Fruit fly (Drosophila melanogaster) whole organism, embryonic: ENCODE data around the gene CG17097.

Experiments used
- Ada2b ChIP-seq: fragments of 200-800 bp; sonication (Bioruptor generic); IDR thresholded peaks from 2 replicates; pipeline ENCODE4 v1.3.6; 2022; ENCODE audit warnings: missing biosample characterization, missing genetic modification characterization
- B-H2 ChIP-seq: fragments of 200-800 bp; sonication (Bioruptor generic); optimal IDR thresholded peaks from 2 replicates; lab custom pipeline; 2018; ENCODE audit warnings: missing biosample characterization, mild to moderate bottlenecking, missing genetic modification characterization
- C15 ChIP-seq: fragments of 200-800 bp; sonication (Bioruptor generic); IDR thresholded peaks from 3 replicates; pipeline ENCODE4 v1.3.6; 2022; ENCODE audit warnings: missing biosample characterization, missing genetic modification characterization
- CG10979 ChIP-seq: fragments of 200-800 bp; sonication (Bioruptor generic); optimal IDR thresholded peaks from 2 replicates; lab custom pipeline; 2018; ENCODE audit warnings: missing biosample characterization, mild to moderate bottlenecking, missing genetic modification characterization, moderate library complexity
- CG11696 ChIP-seq: fragments of 200-800 bp; sonication (Bioruptor generic); IDR thresholded peaks from 2 replicates; pipeline ENCODE4 v1.3.6; 2022; ENCODE audit warnings: missing biosample characterization, missing genetic modification characterization
- CG13775 ChIP-seq: fragments of 200-800 bp; sonication (Bioruptor generic); optimal IDR thresholded peaks from 3 replicates; lab custom pipeline; 2017; ENCODE audit warnings: missing biosample characterization, mild to moderate bottlenecking, missing genetic modification characterization
- CG14050 ChIP-seq: fragments of 200-800 bp; sonication (Bioruptor generic); IDR thresholded peaks from 3 replicates; pipeline ENCODE4 v1.3.6; 2022; ENCODE audit warnings: missing biosample characterization, missing genetic modification characterization
- CG14667 ChIP-seq: fragments of 200-800 bp; sonication (Bioruptor generic); IDR thresholded peaks from 2 replicates; pipeline ENCODE4 v1.3.6; 2022; ENCODE audit warnings: missing biosample characterization, missing genetic modification characterization
- CG15696 ChIP-seq: fragments of 200-800 bp; sonication (Bioruptor generic); optimal IDR thresholded peaks from 2 replicates; lab custom pipeline; 2019; ENCODE audit warnings: missing biosample characterization, mild to moderate bottlenecking, missing genetic modification characterization, moderate library complexity
- CG17359 ChIP-seq: fragments of 200-800 bp; sonication (Bioruptor generic); optimal IDR thresholded peaks from 3 replicates; lab custom pipeline; 2018; ENCODE audit warnings: missing biosample characterization, mild to moderate bottlenecking, missing genetic modification characterization, moderate library complexity
- CG18476 ChIP-seq: fragments of 200-800 bp; sonication (Bioruptor generic); optimal IDR thresholded peaks from 2 replicates; lab custom pipeline; 2016; ENCODE audit warnings: missing biosample characterization, mild to moderate bottlenecking, missing genetic modification characterization
- CG31365 ChIP-seq: fragments of 200-800 bp; sonication (Bioruptor generic); optimal IDR thresholded peaks from 2 replicates; lab custom pipeline; 2018; ENCODE audit warnings: missing biosample characterization, mild to moderate bottlenecking, missing genetic modification characterization
- CG32767 ChIP-seq: fragments of 200-800 bp; sonication (Bioruptor generic); IDR thresholded peaks from 2 replicates; pipeline ENCODE4 v1.3.6; 2022; ENCODE audit warnings: missing biosample characterization, missing genetic modification characterization
- CG3281 ChIP-seq: fragments of 200-800 bp; sonication (Bioruptor generic); optimal IDR thresholded peaks from 3 replicates; lab custom pipeline; 2017; ENCODE audit warnings: missing biosample characterization, mild to moderate bottlenecking, missing genetic modification characterization
- CG33213 ChIP-seq: fragments of 200-800 bp; sonication (Bioruptor generic); optimal IDR thresholded peaks from 3 replicates; lab custom pipeline; 2016; ENCODE audit warnings: missing biosample characterization, missing genetic modification characterization
- CG3726 ChIP-seq: fragments of 200-800 bp; sonication (Bioruptor generic); IDR thresholded peaks from 3 replicates; pipeline ENCODE4, ENCODE4 v1.3.6; 2022; ENCODE audit warnings: missing biosample characterization, missing genetic modification characterization
- CG3838 ChIP-seq: fragments of 200-800 bp; sonication (Bioruptor generic); optimal IDR thresholded peaks from 3 replicates; lab custom pipeline; 2016; ENCODE audit warnings: missing biosample characterization, missing genetic modification characterization
- CG3847 ChIP-seq: fragments of 200-800 bp; sonication (Bioruptor generic); IDR thresholded peaks from 2 replicates; pipeline ENCODE4 v1.3.6; 2022; ENCODE audit warnings: missing biosample characterization, missing genetic modification characterization
- CG4360 ChIP-seq: fragments of 200-800 bp; sonication (Bioruptor generic); IDR thresholded peaks from 2 replicates; pipeline ENCODE4 v1.3.6; 2022; ENCODE audit warnings: missing biosample characterization, missing genetic modification characterization
- CG6689 ChIP-seq: fragments of 200-800 bp; sonication (Bioruptor generic); IDR thresholded peaks from 2 replicates; pipeline ENCODE4 v1.3.6; 2022; ENCODE audit warnings: missing biosample characterization, missing genetic modification characterization
- CG6854 ChIP-seq: fragments of 200-800 bp; sonication (Bioruptor generic); optimal IDR thresholded peaks from 3 replicates; lab custom pipeline; 2017; ENCODE audit warnings: missing biosample characterization, mild to moderate bottlenecking, missing genetic modification characterization
- CG7372 ChIP-seq: fragments of 200-800 bp; sonication (Bioruptor generic); IDR thresholded peaks from 2 replicates; pipeline ENCODE4 v1.3.6; 2022; ENCODE audit warnings: missing biosample characterization, missing genetic modification characterization
- CG8924 ChIP-seq: fragments of 200-800 bp; optimal IDR thresholded peaks from 3 replicates; lab custom pipeline; 2019; ENCODE audit warnings: missing biosample characterization, mild to moderate bottlenecking, missing genetic modification characterization, moderate library complexity
- CoRest ChIP-seq: fragments of 200-800 bp; sonication (Bioruptor generic); optimal IDR thresholded peaks from 3 replicates; lab custom pipeline; 2018; ENCODE audit warnings: missing biosample characterization, mild to moderate bottlenecking, missing genetic modification characterization, moderate library complexity
- Dip2 ChIP-seq: fragments of 200-800 bp; sonication (Bioruptor generic); IDR thresholded peaks from 2 replicates; pipeline ENCODE4 v1.3.6; 2022; ENCODE audit warnings: missing biosample characterization, missing genetic modification characterization
- Dll ChIP-seq: fragments of 200-800 bp; sonication (Bioruptor generic); IDR thresholded peaks from 4 replicates; pipeline ENCODE4 v1.3.6; 2022; ENCODE audit warnings: missing biosample characterization, missing genetic modification characterization; ENCODE audit not compliant: partially characterized antibody
- Ets65A ChIP-seq: fragments of 200-800 bp; sonication (Bioruptor generic); peaks from one replicate; lab custom pipeline; 2016; ENCODE audit warnings: missing biosample characterization, missing genetic modification characterization
- Ets97D ChIP-seq: fragments of 200-800 bp; sonication (Bioruptor generic); optimal IDR thresholded peaks from 3 replicates; lab custom pipeline; 2016; ENCODE audit warnings: missing biosample characterization, missing genetic modification characterization
- H2.0 ChIP-seq: fragments of 200-800 bp; sonication (Bioruptor generic); IDR thresholded peaks from 2 replicates; pipeline ENCODE4 v1.3.6; 2022; ENCODE audit warnings: missing biosample characterization, missing genetic modification characterization
- HLH54F ChIP-seq: fragments of 200-800 bp; sonication (Bioruptor generic); optimal IDR thresholded peaks from 3 replicates; lab custom pipeline; 2016; ENCODE audit warnings: missing biosample characterization, missing genetic modification characterization
- Hr51 ChIP-seq, 2 experiments: fragments of 200-800 bp; sonication (Bioruptor generic); optimal IDR thresholded peaks; 2 replicates in 1 of 2; 3 replicates in 1 of 2; lab custom pipeline; 2016 to 2018; ENCODE audit warnings: missing biosample characterization in 2 of 2, missing genetic modification characterization in 2 of 2, mild to moderate bottlenecking in 1 of 2, moderate library complexity in 1 of 2
- Hr78 ChIP-seq, 2 experiments: fragments of 200-800 bp in 1 of 2; fragments of >200 bp in 1 of 2; sonication (Bioruptor generic) in 1 of 2; optimal IDR thresholded peaks; 2 replicates each; lab custom pipeline; 2017 to 2019; ENCODE audit warnings: missing biosample characterization in 2 of 2, missing genetic modification characterization in 2 of 2, mild to moderate bottlenecking in 1 of 2, moderate library complexity in 1 of 2
- MBD-R2 ChIP-seq: fragments of 200-800 bp; sonication (Bioruptor generic); IDR thresholded peaks from 2 replicates; pipeline ENCODE4 v1.3.6; 2022; ENCODE audit warnings: missing biosample characterization, missing genetic modification characterization
- Neu2 ChIP-seq: fragments of 200-800 bp; sonication (Bioruptor generic); optimal IDR thresholded peaks from 3 replicates; lab custom pipeline; 2016; ENCODE audit warnings: missing biosample characterization, missing genetic modification characterization, borderline replicate concordance
- Opbp ChIP-seq: fragments of 200-800 bp; sonication (Bioruptor generic); IDR thresholded peaks from 3 replicates; pipeline ENCODE4 v1.3.6; 2022; ENCODE audit warnings: missing biosample characterization, missing genetic modification characterization; ENCODE audit not compliant: partially characterized antibody
- Optix ChIP-seq: fragments of 200-800 bp; sonication (Bioruptor generic); IDR thresholded peaks from 3 replicates; pipeline ENCODE4 v1.3.6; 2022; ENCODE audit warnings: missing biosample characterization, missing genetic modification characterization
- Ptx1 ChIP-seq: fragments of 200-800 bp; sonication (Bioruptor generic); IDR thresholded peaks from 2 replicates; pipeline ENCODE4 v1.3.6; 2022; ENCODE audit warnings: missing biosample characterization, missing genetic modification characterization
- aop ChIP-seq: fragments of 200-800 bp; sonication (Bioruptor generic); IDR thresholded peaks from 2 replicates; pipeline ENCODE4 v1.3.6; 2022; ENCODE audit warnings: missing biosample characterization, missing genetic modification characterization
- btn ChIP-seq: fragments of 200-800 bp; sonication (Bioruptor generic); optimal IDR thresholded peaks from 2 replicates; lab custom pipeline; 2016; ENCODE audit warnings: missing biosample characterization, missing genetic modification characterization
- caup ChIP-seq: fragments of 200-800 bp; sonication (Bioruptor generic); optimal IDR thresholded peaks from 3 replicates; lab custom pipeline; 2017; ENCODE audit warnings: missing biosample characterization, mild to moderate bottlenecking, missing genetic modification characterization, moderate library complexity; ENCODE audit not compliant: severe bottlenecking
- chn ChIP-seq: fragments of 200-800 bp; sonication (Bioruptor generic); optimal IDR thresholded peaks from 2 replicates; lab custom pipeline; 2016; ENCODE audit warnings: missing biosample characterization, missing genetic modification characterization
- crol ChIP-seq: fragments of 200-800 bp; sonication (Bioruptor generic); IDR thresholded peaks from 2 replicates; pipeline ENCODE4 v1.3.6; 2022; ENCODE audit warnings: missing biosample characterization, missing genetic modification characterization
- danr ChIP-seq: fragments of 200-800 bp; sonication (Bioruptor generic); IDR thresholded peaks from 2 replicates; pipeline ENCODE4 v1.3.6; 2022; ENCODE audit warnings: missing biosample characterization, missing genetic modification characterization
- gce ChIP-seq: fragments of 200-800 bp; sonication (Bioruptor generic); IDR thresholded peaks from 3 replicates; pipeline ENCODE4 v1.3.6; 2022; ENCODE audit warnings: missing biosample characterization, missing genetic modification characterization
- gem ChIP-seq: fragments of 200-800 bp; sonication (Bioruptor generic); optimal IDR thresholded peaks from 2 replicates; lab custom pipeline; 2019; ENCODE audit warnings: missing biosample characterization, mild to moderate bottlenecking, missing genetic modification characterization, moderate library complexity
- h ChIP-seq: fragments of >200 bp; optimal IDR thresholded peaks from 2 replicates; lab custom pipeline; 2017
- kah ChIP-seq: fragments of 200-800 bp; sonication (Bioruptor generic); optimal IDR thresholded peaks from 2 replicates; lab custom pipeline; 2018; ENCODE audit warnings: missing biosample characterization, mild to moderate bottlenecking, missing genetic modification characterization
- ken ChIP-seq: fragments of 200-800 bp; sonication (Bioruptor generic); IDR thresholded peaks from 3 replicates; pipeline ENCODE4 v1.3.6; 2022; ENCODE audit warnings: missing biosample characterization, missing genetic modification characterization
- sisA ChIP-seq: fragments of 200-800 bp; sonication (Bioruptor generic); IDR thresholded peaks from 2 replicates; pipeline ENCODE4 v1.3.6; 2022; ENCODE audit warnings: missing biosample characterization, missing genetic modification characterization
- ttk ChIP-seq: fragments of 200-800 bp; sonication (Bioruptor generic); IDR thresholded peaks from 2 replicates; pipeline ENCODE4 v2.1.2; 2022; ENCODE audit warnings: missing biosample characterization, missing genetic modification characterization
- wek ChIP-seq: fragments of 200-800 bp; sonication (Bioruptor generic); optimal IDR thresholded peaks from 3 replicates; lab custom pipeline; 2018; ENCODE audit warnings: missing biosample characterization, mild to moderate bottlenecking, missing genetic modification characterization, moderate library complexity

The CG17097 gene

dm6 chr2L:10616767-10617166, 29.4 kb upstream of the CG17097 start (continued):
- TF ChIP-seq Ada2b (GFP tag; lab: Robert Waterston, UW) (peak; percentile 69), crol (no peak), CG3281 (GFP tag; lab: Kevin White, UChicago) (peak; percentile 18), CG14667 (GFP tag; lab: Robert Waterston, UW) (peak; percentile 63), CG6854 (GFP tag; lab: Kevin White, UChicago) (no peak), Hr78 (GFP tag; optimal IDR thresholded peaks at IDR 0.05; lab: Kevin White, UChicago) (no peak), gem (tag; lab: Kevin White, UChicago) (peak; percentile 86), Hr51 (GFP tag; optimal IDR thresholded peaks at IDR 0.05; lab: Kevin White, UChicago) (peak; percentile 23 to 79), CoRest (tag; lab: Kevin White, UChicago) (peak; percentile 72), CG11696 (GFP tag; lab: Robert Waterston, UW) (0 out of 2 replicates have a peak, but pooled peaks have one; percentile 24), kah (GFP tag; lab: Kevin White, UChicago) (no peak), btn (GFP tag; lab: Kevin White, UChicago) (peak; percentile 63), Ets65A (GFP tag; lab: Kevin White, UChicago) (peak; percentile 89), Ptx1 (GFP tag; lab: Robert Waterston, UW) (peak; percentile 84), sisA (GFP tag; lab: Robert Waterston, UW) (peak; percentile 80), CG18476 (GFP tag; lab: Kevin White, UChicago) (peak; percentile 59), Optix (peak; percentile 71; the same call in 2 of the 3 replicates), caup (peak; percentile 43), CG4360 (GFP tag; lab: Robert Waterston, UW) (no peak), danr (peak; percentile 72), ttk (GFP tag; lab: Robert Waterston, UW) (peak; percentile 86), gce (GFP tag; lab: Robert Waterston, UW) (peak; percentile 66; the same call in 1 of the 3 replicates), HLH54F (GFP tag; lab: Kevin White, UChicago) (no peak), CG3838 (GFP tag; lab: Kevin White, UChicago) (no peak), B-H2 (GFP tag; lab: Kevin White, UChicago) (no peak), MBD-R2 (GFP tag; lab: Robert Waterston, UW) (peak; percentile 29; the same call in 1 of the 2 replicates), CG13775 (peak; percentile 30), CG33213 (GFP tag; lab: Kevin White, UChicago) (peak; percentile 58), CG8924 (tag; lab: Kevin White, UChicago) (peak; percentile 66), CG15696 (tag; lab: Kevin White, UChicago) (no peak), aop (no peak; the same call in 1 of the 2 replicates), Dll (GFP tag; lab: Robert Waterston, UW) (no peak), Neu2 (GFP tag; lab: Kevin White, UChicago) (no peak), H2.0 (peak; percentile 76), CG10979 (tag; lab: Kevin White, UChicago) (peak; percentile 87), CG32767 (GFP tag; lab: Robert Waterston, UW) (peak; percentile 79), ken (GFP tag; lab: Robert Waterston, UW) (peak; percentile 86), CG3726 (GFP tag; lab: Robert Waterston, UW) (peak; percentile 76; the same call in 2 of the 3 replicates), Ets97D (GFP tag; lab: Kevin White, UChicago) (no peak), chn (GFP tag; lab: Kevin White, UChicago) (peak; percentile 61), C15 (GFP tag; lab: Robert Waterston, UW) (0 out of 3 replicates have a peak, but pooled peaks have one; percentile 41), CG17359 (peak; percentile 82), wek (no peak), CG3847 (peak; percentile 47; the same call in 1 of the 2 replicates), CG6689 (GFP tag; lab: Robert Waterston, UW) (peak; percentile 83), CG14050 (GFP tag; lab: Robert Waterston, UW) (peak; percentile 73), CG7372 (GFP tag; lab: Robert Waterston, UW) (peak; percentile 58), Dip2 (GFP tag; lab: Robert Waterston, UW) (no peak), CG31365 (tag; lab: Kevin White, UChicago) (peak; percentile 15), h (lab: Kevin White, UChicago) (no peak), Opbp (GFP tag; lab: Robert Waterston, UW) (no peak)
